Worm (Caenorhabditis elegans): ENCODE results near the gene F02A9.7.

The F02A9.7 gene

DNA sequence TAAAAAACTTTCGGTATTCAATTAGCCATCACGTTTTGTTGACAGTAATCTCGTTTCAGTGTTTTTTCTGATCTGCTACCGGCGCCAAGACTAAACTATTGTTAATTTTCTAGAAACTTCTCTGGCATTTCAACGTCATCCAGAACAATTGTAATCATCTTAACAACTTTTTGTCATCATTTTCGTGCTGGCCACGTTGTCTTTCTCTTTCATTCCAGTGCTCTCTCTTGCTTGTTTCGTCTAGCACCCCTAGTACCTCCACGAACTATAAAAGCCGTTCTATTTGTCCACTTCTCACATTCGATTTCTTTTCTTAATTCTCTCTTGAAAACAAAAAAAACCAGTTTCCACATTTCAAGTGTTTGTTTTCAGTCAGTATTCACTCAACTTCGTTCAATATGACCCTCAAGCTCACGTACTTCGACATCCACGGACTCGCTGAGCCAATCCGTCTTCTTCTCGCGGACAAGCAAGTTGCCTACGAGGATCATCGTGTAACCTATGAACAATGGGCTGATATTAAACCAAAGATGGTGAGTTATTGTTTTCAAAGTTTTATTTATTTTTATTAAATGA is 16.4 kb downstream of the F02A9.7 start, which contains the start of gene gst-1 (continued):
- TF ChIP-seq xnd-1 (tag; optimal IDR thresholded peaks at IDR 0.05): peak; percentile 2
- no peak for TF ChIP-seq Y53G8AR.9 (GFP tag; conservative IDR thresholded peaks at IDR 0.05)
- TF ChIP-seq aptf-2 (GFP tag; conservative IDR thresholded peaks at IDR 0.05): no peak
- no peak for TF ChIP-seq madf-8 (GFP tag; conservative IDR thresholded peaks at IDR 0.05)
- peak; percentile 28 for TF ChIP-seq lsl-1 (GFP tag; optimal IDR thresholded peaks at IDR 0.05)

- TF ChIP-seq ceh-91 (GFP tag; IDR thresholded peaks at IDR 0.05) (peak; percentile 41; the same call in 1 of the 2 replicates), lir-1 (GFP tag; conservative IDR thresholded peaks at IDR 0.05) (no peak), F23B12.7 (tag; optimal IDR thresholded peaks at IDR 0.05; ENCODE audit: insufficient read depth) (peak; percentile 67), F57C9.4 (tag; optimal IDR thresholded peaks at IDR 0.05) (no peak), lsy-27 (tag; optimal IDR thresholded peaks at IDR 0.05; ENCODE audit: borderline replicate concordance, insufficient read depth) (no peak), sdz-38 (tag; optimal IDR thresholded peaks at IDR 0.05) (no peak), ceh-100 (GFP tag; IDR thresholded peaks at IDR 0.05) (no peak), B0261.1 (tag; optimal IDR thresholded peaks at IDR 0.05) (no peak), repo-1 (tag; optimal IDR thresholded peaks at IDR 0.05) (no peak), gei-17 (GFP tag; optimal IDR thresholded peaks at IDR 0.05) (no peak), pha-4 (tag; optimal IDR thresholded peaks at IDR 0.05) (no peak), B0035.1 (tag; optimal IDR thresholded peaks at IDR 0.05) (no peak), nfya-2 (GFP tag; IDR thresholded peaks at IDR 0.05) (no peak), athp-1 (tag; optimal IDR thresholded peaks at IDR 0.05) (no peak), sptf-2 (GFP tag; optimal IDR thresholded peaks at IDR 0.05) (no peak), lsl-1 (GFP tag; optimal IDR thresholded peaks at IDR 0.05) (peak; percentile 50), ekl-4 (GFP tag; IDR thresholded peaks at IDR 0.05) (no peak), rec-8 (tag; optimal IDR thresholded peaks at IDR 0.05) (no peak), lin-54 (GFP tag; optimal IDR thresholded peaks at IDR 0.05) (peak; percentile 66), bed-1 (GFP tag; IDR thresholded peaks at IDR 0.05) (no peak), F57A8.1 (GFP tag; optimal IDR thresholded peaks at IDR 0.05) (no peak), unc-130 (GFP tag; optimal IDR thresholded peaks at IDR 0.05) (no peak), nhr-179 (tag; optimal IDR thresholded peaks at IDR 0.05) (no peak), hmg-1.2 (GFP tag; IDR thresholded peaks at IDR 0.05) (no peak), somi-1 (GFP tag; optimal IDR thresholded peaks at IDR 0.05) (no peak), sea-2 (GFP tag; IDR thresholded peaks at IDR 0.05) (no peak), bed-2 (GFP tag; IDR thresholded peaks at IDR 0.05) (no peak), ztf-18 (tag; optimal IDR thresholded peaks at IDR 0.05) (no peak), tbx-9 (tag; optimal IDR thresholded peaks at IDR 0.05; ENCODE audit: borderline replicate concordance) (no peak), nhr-80 (tag; optimal IDR thresholded peaks at IDR 0.05) (no peak), tlf-1 (GFP tag; optimal IDR thresholded peaks at IDR 0.05) (no peak), nhr-27 (tag; optimal IDR thresholded peaks at IDR 0.05) (no peak), madf-6 (GFP tag; IDR thresholded peaks at IDR 0.05) (peak; percentile 71), cebp-1 (GFP tag; IDR thresholded peaks at IDR 0.05) (no peak), cebp-1 (tag; optimal IDR thresholded peaks at IDR 0.05) (peak; percentile 76), D2030.7 (GFP tag; IDR thresholded peaks at IDR 0.05) (peak; percentile 57), B0336.3 (GFP tag; IDR thresholded peaks at IDR 0.05) (no peak), dpff-1 (tag; optimal IDR thresholded peaks at IDR 0.05) (no peak), dox-1 (GFP tag; IDR thresholded peaks at IDR 0.05) (no peak; the same call in 1 of the 2 replicates), attf-3 (GFP tag; conservative IDR thresholded peaks at IDR 0.05) (no peak), F37B4.10 (GFP tag; IDR thresholded peaks at IDR 0.05) (no peak), madf-8 (GFP tag; conservative IDR thresholded peaks at IDR 0.05) (peak; percentile 39)
Measured at ce11 chrIII:9054414-9055147, 20.9 kb downstream of the F02A9.7 start, which contains the start of gene cls-2. cls-2 (plus strand) TSS chrIII:9055048.

All from whole organism, young adult.